Fruit fly (Drosophila melanogaster): ENCODE measurements around the gene CG32808.

DNA sequence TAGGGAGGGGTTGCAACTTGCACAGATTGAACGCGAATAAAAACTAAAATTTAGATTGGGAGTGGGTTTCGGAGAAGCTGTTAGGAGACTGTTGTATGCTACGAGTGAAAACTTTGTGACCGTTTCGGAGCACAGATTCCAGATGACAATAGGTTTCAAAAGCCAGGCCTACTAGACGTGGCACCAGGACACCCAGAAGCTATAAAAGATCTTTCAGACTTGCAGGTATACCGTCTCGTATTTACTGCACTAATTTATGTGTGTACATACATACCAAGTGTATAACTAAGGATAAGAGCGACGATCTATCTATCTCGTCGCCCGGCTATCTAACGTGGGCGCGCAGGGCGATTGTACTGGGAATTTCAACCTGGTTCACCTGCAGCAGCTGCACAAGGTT lies 12.7 kb downstream of the CG32808 start, which contains the start of gene CG14785:
- TF ChIP-seq CG3032 (tag; optimal IDR thresholded peaks at IDR 0.05) (no peak), esn (GFP tag; optimal IDR thresholded peaks at IDR 0.05) (no peak), Hr39 (GFP tag; optimal IDR thresholded peaks at IDR 0.05) (no peak), topi (GFP tag; optimal IDR thresholded peaks at IDR 0.05) (no peak), CG15336 (GFP tag; IDR thresholded peaks at IDR 0.05) (no peak), acj6 (GFP tag; optimal IDR thresholded peaks at IDR 0.05) (no peak), cyc (GFP tag; optimal IDR thresholded peaks at IDR 0.05) (no peak), Blimp-1 (GFP tag; optimal IDR thresholded peaks at IDR 0.05) (no peak)
